Worm (Caenorhabditis elegans) whole organism, L2 larva: Measurements from ENCODE around the gene W02B12.13.
"Not testable (repeated sequence)": the region's sequence is repeated elsewhere in the genome, so short reads cannot be mapped to it uniquely, and the experiment has no call there.

ENCODE experiments used
- R02D3.7 ChIP-seq: fragments of 150-350 bp; optimal IDR thresholded peaks from 2 replicates; lab custom pipeline; 2014; ENCODE audit warnings: missing biosample characterization, missing genetic modification characterization
- ama-1 ChIP-seq: fragments of 150-350 bp; optimal IDR thresholded peaks from 2 replicates; lab custom pipeline; 2018; ENCODE audit warnings: inconsistent platforms
- blmp-1 ChIP-seq: sonication (generic microtip); optimal IDR thresholded peaks from 2 replicates; lab custom pipeline; 2017; ENCODE audit warnings: missing genetic modification characterization, mild to moderate bottlenecking, missing compliant biosample characterization, antibody characterized with exemption, moderate library complexity; ENCODE audit not compliant: insufficient read depth
- lsy-2 ChIP-seq, 2 experiments: fragments of 150-350 bp in 1 of 2; sonication (generic microtip) in 1 of 2; optimal IDR thresholded peaks; 2 replicates each; lab custom pipeline; 2014 to 2017; ENCODE audit warnings: missing biosample characterization in 2 of 2, missing genetic modification characterization in 2 of 2
- nhr-11 ChIP-seq: fragments of 150-350 bp; optimal IDR thresholded peaks from 2 replicates; lab custom pipeline; 2014; ENCODE audit warnings: missing biosample characterization, missing genetic modification characterization
- nhr-237 ChIP-seq: fragments of 150-350 bp; optimal IDR thresholded peaks from 2 replicates; lab custom pipeline; 2014; ENCODE audit warnings: missing biosample characterization, missing genetic modification characterization
- nhr-25 ChIP-seq: fragments of 150-350 bp; sonication (generic microtip); optimal IDR thresholded peaks from 3 replicates; lab custom pipeline; 2014; ENCODE audit warnings: missing biosample characterization, missing genetic modification characterization
- nhr-77 ChIP-seq: fragments of 150-350 bp; optimal IDR thresholded peaks from 2 replicates; lab custom pipeline; 2014; ENCODE audit warnings: missing biosample characterization, missing genetic modification characterization
- sma-9 ChIP-seq, 2 experiments: fragments of 150-350 bp in 1 of 2; sonication (generic microtip) in 1 of 2; optimal IDR thresholded peaks; 2 replicates each; lab custom pipeline; 2014 to 2016; ENCODE audit warnings: missing genetic modification characterization in 2 of 2, mild to moderate bottlenecking in 1 of 2, missing biosample characterization in 1 of 2, missing compliant biosample characterization in 1 of 2, missing genetic modification reagents in 1 of 2, moderate library complexity in 1 of 2
- ztf-11 ChIP-seq: sonication (generic microtip); optimal IDR thresholded peaks from 2 replicates; lab custom pipeline; 2017; ENCODE audit warnings: missing biosample characterization, missing genetic modification characterization

ce11 chrII:11442425-11442824, 2.6 kb upstream of the W02B12.13 start, which contains the start of gene ebp-2:
- not testable (repeated sequence) for TF ChIP-seq nhr-77 (tag; lab: Kevin White, UChicago); R02D3.7 (tag; lab: Kevin White, UChicago); blmp-1 (tag; lab: Kevin White, UChicago); ztf-11 (tag; lab: Kevin White, UChicago); nhr-11 (tag; lab: Kevin White, UChicago); nhr-237 (tag; lab: Kevin White, UChicago); lsy-2 (tag; optimal IDR thresholded peaks at IDR 0.05; lab: Kevin White, UChicago); sma-9 (GFP tag; optimal IDR thresholded peaks at IDR 0.05; lab: Kevin White, UChicago); sma-9 (tag; optimal IDR thresholded peaks at IDR 0.05; lab: Kevin White, UChicago); ama-1 (lab: Kevin White, UChicago); nhr-25
